Worm (Caenorhabditis elegans) whole organism, midembryonic: ENCODE results near the gene C46G7.5.

Experiments
- ref-1 ChIP-seq: fragments of 200-800 bp; sonication (Bioruptor generic); conservative IDR thresholded peaks from 2 replicates; pipeline ENCODE4 v1.3.6; 2022; ENCODE audit warnings: missing genetic modification reagents, missing genetic modification characterization, missing compliant biosample characterization
- tab-1 ChIP-seq: fragments of 200-800 bp; sonication (Bioruptor generic); IDR thresholded peaks from 2 replicates; pipeline ENCODE4 v1.3.6; 2022; ENCODE audit warnings: missing genetic modification characterization, missing compliant biosample characterization
- ztf-23 ChIP-seq: fragments of 200-800 bp; sonication (Bioruptor generic); IDR thresholded peaks from 2 replicates; pipeline ENCODE4 v1.3.6; 2022; ENCODE audit warnings: missing genetic modification reagents, missing genetic modification characterization, missing compliant biosample characterization
- ztf-29 ChIP-seq: fragments of 200-800 bp; sonication (Bioruptor generic); IDR thresholded peaks from 2 replicates; pipeline ENCODE4 v1.3.6; 2022; ENCODE audit warnings: missing genetic modification reagents, missing genetic modification characterization, missing compliant biosample characterization

ce11 chrIV:5967035-5967499, 44.4 kb downstream of the C46G7.5 start:
- TF ChIP-seq ztf-23 (GFP tag; lab: Robert Waterston, UW) (peak; percentile 93), ref-1 (GFP tag; lab: Robert Waterston, UW) (peak; percentile 81), ztf-29 (GFP tag; lab: Robert Waterston, UW) (peak; percentile 95), tab-1 (GFP tag; lab: Robert Waterston, UW) (peak; percentile 90)
